Fruit fly (Drosophila melanogaster) whole organism, wandering third instar larva: Measurements from ENCODE around the gene Sarm.

Experiments used
- Dfd ChIP-seq: fragments of >200 bp; optimal IDR thresholded peaks from 2 replicates; lab custom pipeline; 2017; ENCODE audit warnings: missing biosample characterization, missing genetic modification characterization
- N ChIP-seq: fragments of >200 bp; optimal IDR thresholded peaks from 2 replicates; lab custom pipeline; 2018; ENCODE audit warnings: missing biosample characterization, missing external identifiers, missing genetic modification characterization
- OdsH ChIP-seq: fragments of 200-800 bp; sonication (Bioruptor generic); optimal IDR thresholded peaks from 2 replicates; lab custom pipeline; 2016; ENCODE audit warnings: missing biosample characterization, mild to moderate bottlenecking, missing genetic modification characterization
- Rel ChIP-seq, 2 experiments: fragments of 200-800 bp; sonication (Bioruptor generic) in 1 of 2; optimal IDR thresholded peaks; 2 replicates in 1 of 2; 3 replicates in 1 of 2; lab custom pipeline; 2016 to 2019; ENCODE audit warnings: mild to moderate bottlenecking in 2 of 2, missing biosample characterization in 2 of 2, missing genetic modification characterization in 2 of 2, moderate library complexity in 1 of 2

Sarm gene

DNA sequence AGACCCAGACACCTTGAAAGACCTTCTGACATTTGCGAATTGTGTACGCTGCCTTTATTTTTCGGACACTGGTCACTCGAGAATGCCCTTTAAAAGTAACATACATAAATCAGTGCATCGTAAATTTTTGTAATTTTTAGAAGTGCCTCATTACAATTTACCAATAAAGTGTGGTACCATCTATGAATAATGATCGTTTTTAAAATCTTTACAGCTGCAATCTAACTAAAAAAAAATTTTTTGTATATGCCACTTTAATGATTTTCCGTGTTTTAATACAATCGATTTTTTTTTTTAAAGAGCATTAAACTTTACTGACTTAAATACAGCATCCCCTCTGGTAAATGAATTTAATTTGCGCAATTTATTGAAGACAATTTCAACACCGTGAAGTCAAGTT, 93.4 kb downstream of the Sarm start (continued):
- TF ChIP-seq OdsH (peak; percentile 72), Rel (GFP tag; optimal IDR thresholded peaks at IDR 0.05; lab: Kevin White, UChicago) (no peak), Rel (tag; optimal IDR thresholded peaks at IDR 0.05; lab: Kevin White, UChicago) (no peak), Dfd (GFP tag; lab: Kevin White, UChicago) (no peak), N (no peak)
